Fruit fly (Drosophila melanogaster): Measurements from ENCODE around the gene CG6324.
A peak's percentile ranks its signal among the peaks of the same experiment; 100 is the strongest.

CG6324 gene

DNA sequence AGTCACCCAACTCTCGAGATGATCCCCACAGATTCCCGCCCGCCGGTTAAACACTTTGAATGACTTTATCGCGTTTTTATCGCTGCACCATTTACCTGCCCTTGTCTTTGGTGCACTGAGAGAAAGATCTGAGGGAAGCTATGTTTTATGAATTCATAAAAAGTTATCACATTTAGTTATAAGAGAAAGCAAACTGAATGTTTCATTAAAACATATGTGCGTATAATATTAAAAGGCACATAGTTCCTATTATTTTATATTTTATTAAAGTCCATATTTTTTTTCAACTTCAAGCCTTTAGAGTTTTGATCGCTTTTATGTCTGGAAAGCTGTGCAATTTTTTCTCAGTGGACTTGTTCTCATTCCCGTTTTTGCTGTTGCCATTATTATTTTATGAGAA, 54.5 kb downstream of the CG6324 start (continued):
- TF ChIP-seq CG2712 (tag; optimal IDR thresholded peaks at IDR 0.05) (peak; percentile 8), NFAT (GFP tag; IDR thresholded peaks at IDR 0.05) (no peak), CG12744 (GFP tag; optimal IDR thresholded peaks at IDR 0.05) (no peak), nerfin-2 (GFP tag; IDR thresholded peaks at IDR 0.05; ENCODE audit: partially characterized antibody) (no peak), CG18599 (GFP tag; optimal IDR thresholded peaks at IDR 0.05) (peak; percentile 19), CG11504 (tag; optimal IDR thresholded peaks at IDR 0.05) (peak; percentile 59), Dip2 (GFP tag; IDR thresholded peaks at IDR 0.05) (no peak), Stat92E (GFP tag; optimal IDR thresholded peaks at IDR 0.05) (no peak), bcd (GFP tag; optimal IDR thresholded peaks at IDR 0.05) (no peak), CG13424 (tag; optimal IDR thresholded peaks at IDR 0.05) (peak; percentile 18), Doc2 (GFP tag; IDR thresholded peaks at IDR 0.05) (no peak), schlank (tag; optimal IDR thresholded peaks at IDR 0.05) (no peak), ken (GFP tag; IDR thresholded peaks at IDR 0.05) (no peak), fd96Cb (tag; optimal IDR thresholded peaks at IDR 0.05) (no peak), CG18011 (GFP tag; optimal IDR thresholded peaks at IDR 0.05) (no peak), Chrac-16 (GFP tag; optimal IDR thresholded peaks at IDR 0.05) (no peak), amos (GFP tag; IDR thresholded peaks at IDR 0.05; ENCODE audit: partially characterized antibody) (no peak), peb (GFP tag; IDR thresholded peaks at IDR 0.05) (no peak), twi (tag; optimal IDR thresholded peaks at IDR 0.05) (no peak), Oli (tag; optimal IDR thresholded peaks at IDR 0.05) (peak; percentile 45), Sox102F (GFP tag; optimal IDR thresholded peaks at IDR 0.05) (peak; percentile 9), CG12769 (tag; optimal IDR thresholded peaks at IDR 0.05) (no peak), CG17186 (GFP tag; optimal IDR thresholded peaks at IDR 0.05) (no peak), dan (GFP tag; IDR thresholded peaks at IDR 0.05) (no peak), MBD-R2 (GFP tag; IDR thresholded peaks at IDR 0.05) (no peak), CG8089 (GFP tag; optimal IDR thresholded peaks at IDR 0.05) (no peak), hbn (GFP tag; IDR thresholded peaks at IDR 0.05; ENCODE audit: partially characterized antibody) (no peak), ash1 (GFP tag; optimal IDR thresholded peaks at IDR 0.05) (no peak), CG7556 (GFP tag; optimal IDR thresholded peaks at IDR 0.05) (peak; percentile 29), CG1647 (GFP tag; optimal IDR thresholded peaks at IDR 0.05) (no peak), Meics (GFP tag; optimal IDR thresholded peaks at IDR 0.05) (peak; percentile 19), CG3407 (GFP tag; optimal IDR thresholded peaks at IDR 0.05) (no peak), ewg (GFP tag; optimal IDR thresholded peaks at IDR 0.05) (no peak), CG30403 (GFP tag; optimal IDR thresholded peaks at IDR 0.05) (peak; percentile 9), stwl (tag; optimal IDR thresholded peaks at IDR 0.05) (no peak), slou (GFP tag; optimal IDR thresholded peaks at IDR 0.05) (no peak), sd (tag; optimal IDR thresholded peaks at IDR 0.05) (no peak), CG18262 (tag; optimal IDR thresholded peaks at IDR 0.05) (peak; percentile 7), CoRest (tag; optimal IDR thresholded peaks at IDR 0.05) (peak; percentile 32), nmo (GFP tag; optimal IDR thresholded peaks at IDR 0.05) (peak; percentile 28)
